Worm (Caenorhabditis elegans): ENCODE data around the gene D1086.11.

D1086.11 gene

DNA sequence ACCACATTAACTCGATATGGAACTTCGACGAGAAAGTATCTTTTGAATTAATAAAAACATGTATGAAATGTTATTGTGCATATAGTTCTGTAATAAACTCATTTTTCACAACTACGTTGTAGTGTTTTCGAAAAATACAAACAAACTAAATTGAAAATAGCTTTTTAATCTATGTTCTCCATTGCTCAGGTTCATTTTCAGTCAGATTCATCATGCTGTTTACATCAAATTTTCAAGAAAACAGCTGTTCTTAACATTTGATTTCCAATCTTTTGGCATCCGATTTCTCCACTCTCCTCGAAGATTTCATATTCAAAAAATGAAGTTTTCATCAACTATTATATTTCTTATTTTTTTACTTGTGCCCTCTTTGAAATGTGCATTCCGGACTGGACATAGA, 35.8 kb downstream of the D1086.11 start, which contains the start of gene H39E23.2:
H39E23.2 (plus strand) TSS at position 301 of the 400 bp plus-strand sequence.
- TF ChIP-seq nhr-10 (tag; optimal IDR thresholded peaks at IDR 0.05) (no peak), lin-39 (tag; optimal IDR thresholded peaks at IDR 0.05) (no peak), gmeb-1 (tag; optimal IDR thresholded peaks at IDR 0.05) (no peak), peb-1 (tag; optimal IDR thresholded peaks at IDR 0.05) (no peak), nhr-21 (tag; optimal IDR thresholded peaks at IDR 0.05) (no peak), ztf-1 (GFP tag; conservative IDR thresholded peaks at IDR 0.05) (no peak), egl-27 (tag; optimal IDR thresholded peaks at IDR 0.05) (no peak), nhr-11 (tag; optimal IDR thresholded peaks at IDR 0.05) (no peak), zag-1 (tag; optimal IDR thresholded peaks at IDR 0.05) (no peak), nhr-129 (tag; optimal IDR thresholded peaks at IDR 0.05) (no peak), elt-1 (tag; optimal IDR thresholded peaks at IDR 0.05) (no peak), fos-1 (tag; optimal IDR thresholded peaks at IDR 0.05) (no peak), lin-13 (GFP tag; optimal IDR thresholded peaks at IDR 0.05) (no peak), F13H6.1 (tag; optimal IDR thresholded peaks at IDR 0.05) (no peak), mbf-1 (tag; optimal IDR thresholded peaks at IDR 0.05) (no peak)

DNA sequence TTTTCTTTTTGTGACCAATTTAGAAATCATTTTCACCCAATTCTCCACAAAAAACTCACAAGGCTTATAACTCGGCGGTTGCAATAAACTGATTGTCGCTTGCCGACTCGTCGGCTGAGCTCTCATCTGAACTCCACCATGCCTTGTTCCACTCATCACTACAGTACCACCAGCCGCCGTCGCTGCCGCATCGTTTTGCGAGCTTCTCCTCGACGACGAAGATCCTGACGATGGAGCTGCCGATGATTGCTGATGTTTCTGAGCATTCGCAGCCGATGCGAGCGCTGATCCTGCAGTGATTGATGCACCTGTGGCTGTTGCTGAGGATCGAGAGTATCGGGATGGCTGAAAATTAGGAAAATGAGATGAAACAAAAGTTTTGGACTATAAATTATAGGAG, 46.4 kb downstream of the D1086.11 start:
- TF ChIP-seq sem-4 (tag; optimal IDR thresholded peaks at IDR 0.05) (no peak), F13H6.1 (tag; optimal IDR thresholded peaks at IDR 0.05) (no peak), gmeb-1 (tag; optimal IDR thresholded peaks at IDR 0.05) (no peak), peb-1 (tag; optimal IDR thresholded peaks at IDR 0.05) (no peak), zag-1 (tag; optimal IDR thresholded peaks at IDR 0.05) (no peak), nhr-10 (tag; optimal IDR thresholded peaks at IDR 0.05) (no peak), nhr-21 (tag; optimal IDR thresholded peaks at IDR 0.05) (no peak), blmp-1 (tag; optimal IDR thresholded peaks at IDR 0.05; ENCODE audit: insufficient read depth) (no peak), Y55F3AM.14 (GFP tag; optimal IDR thresholded peaks at IDR 0.05) (no peak), lin-11 (tag; optimal IDR thresholded peaks at IDR 0.05) (no peak)

DNA sequence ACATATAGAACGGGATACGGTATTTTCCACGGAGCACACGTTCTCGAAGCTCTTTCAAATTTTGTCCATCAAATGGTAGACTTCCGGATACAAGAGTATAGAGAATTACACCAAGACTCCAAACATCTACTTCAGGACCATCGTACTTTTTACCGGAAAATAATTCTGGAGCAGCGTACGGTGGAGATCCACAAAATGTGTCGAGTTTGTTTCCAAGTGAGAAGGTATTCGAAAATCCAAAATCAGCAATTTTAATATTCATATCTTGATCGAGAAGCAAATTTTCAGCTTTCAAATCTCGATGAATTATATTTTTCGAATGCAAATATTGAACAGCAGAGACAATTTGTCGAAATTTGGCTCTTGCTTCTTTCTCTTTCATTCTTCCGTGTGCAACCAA, 48.9 kb downstream of the D1086.11 start:
- TF ChIP-seq zag-1 (tag; optimal IDR thresholded peaks at IDR 0.05) (no peak), nhr-25 (tag; optimal IDR thresholded peaks at IDR 0.05) (no peak), aly-2 (tag; optimal IDR thresholded peaks at IDR 0.05) (no peak)

Measured in whole organism, L2 larva.